Worm (Caenorhabditis elegans) whole organism, mixed stage, embryonic: ENCODE results near the gene K10D2.8.

Experiments used
- bed-3 ChIP-seq: fragments of 200-800 bp; sonication (Bioruptor generic); optimal IDR thresholded peaks from 3 replicates; lab custom pipeline; 2018; ENCODE audit warnings: mild to moderate bottlenecking, missing genetic modification characterization, moderate library complexity, missing compliant biosample characterization
- blmp-1 ChIP-seq: fragments of 150-350 bp; optimal IDR thresholded peaks from 2 replicates; lab custom pipeline; 2014; ENCODE audit warnings: missing biosample characterization, missing genetic modification characterization
- ceh-39 ChIP-seq: fragments of 150-350 bp; optimal IDR thresholded peaks from 2 replicates; lab custom pipeline; 2014; ENCODE audit warnings: missing biosample characterization, missing genetic modification characterization
- ces-1 ChIP-seq: fragments of 150-350 bp; optimal IDR thresholded peaks from 2 replicates; lab custom pipeline; 2014; ENCODE audit warnings: missing biosample characterization, missing genetic modification reagents, missing genetic modification characterization
- cnd-1 ChIP-seq: fragments of 200-800 bp; sonication (Bioruptor generic); optimal IDR thresholded peaks from 2 replicates; lab custom pipeline; 2018; ENCODE audit warnings: mild to moderate bottlenecking, missing genetic modification characterization, missing compliant biosample characterization
- drap-1 ChIP-seq: fragments of 200-800 bp; sonication (Bioruptor generic); optimal IDR thresholded peaks from 3 replicates; lab custom pipeline; 2018; ENCODE audit warnings: mild to moderate bottlenecking, missing genetic modification characterization, missing compliant biosample characterization
- elt-3 ChIP-seq: fragments of 150-350 bp; optimal IDR thresholded peaks from 2 replicates; lab custom pipeline; 2014; ENCODE audit warnings: missing biosample characterization, missing genetic modification characterization
- flh-1 ChIP-seq: fragments of 200-800 bp; sonication (Bioruptor generic); optimal IDR thresholded peaks from 2 replicates; lab custom pipeline; 2018; ENCODE audit warnings: mild to moderate bottlenecking, missing genetic modification characterization, moderate library complexity, missing compliant biosample characterization
- ham-2 ChIP-seq: fragments of 200-800 bp; sonication (Bioruptor generic); optimal IDR thresholded peaks from 2 replicates; lab custom pipeline; 2018; ENCODE audit warnings: mild to moderate bottlenecking, missing genetic modification characterization, missing compliant biosample characterization
- hlh-1 ChIP-seq: fragments of 150-350 bp; optimal IDR thresholded peaks from 2 replicates; lab custom pipeline; 2014; ENCODE audit warnings: missing biosample characterization, missing genetic modification reagents, missing genetic modification characterization
- lin-13 ChIP-seq: fragments of 150-350 bp; optimal IDR thresholded peaks from 2 replicates; lab custom pipeline; 2014; ENCODE audit warnings: missing biosample characterization, missing genetic modification characterization
- lin-32 ChIP-seq: fragments of 200-800 bp; sonication (Bioruptor generic); optimal IDR thresholded peaks from 2 replicates; lab custom pipeline; 2018; ENCODE audit warnings: mild to moderate bottlenecking, missing genetic modification characterization, missing compliant biosample characterization
- lsy-2 ChIP-seq: fragments of 150-350 bp; optimal IDR thresholded peaks from 2 replicates; lab custom pipeline; 2014; ENCODE audit warnings: missing biosample characterization, missing genetic modification characterization
- mab-5 ChIP-seq: fragments of 150-350 bp; optimal IDR thresholded peaks from 2 replicates; lab custom pipeline; 2014; ENCODE audit warnings: missing biosample characterization, missing genetic modification characterization
- mls-2 ChIP-seq: sonication (generic microtip); optimal IDR thresholded peaks from 2 replicates; lab custom pipeline; 2016; ENCODE audit warnings: mild to moderate bottlenecking, missing genetic modification characterization, moderate library complexity, missing compliant biosample characterization
- nhr-12 ChIP-seq: fragments of 150-350 bp; optimal IDR thresholded peaks from 2 replicates; lab custom pipeline; 2014; ENCODE audit warnings: missing biosample characterization, missing genetic modification characterization
- nhr-237 ChIP-seq: fragments of 150-350 bp; optimal IDR thresholded peaks from 2 replicates; lab custom pipeline; 2014; ENCODE audit warnings: missing biosample characterization, missing genetic modification characterization
- nhr-28 ChIP-seq: fragments of 150-350 bp; optimal IDR thresholded peaks from 2 replicates; lab custom pipeline; 2014; ENCODE audit warnings: missing biosample characterization, missing genetic modification characterization
- nhr-76 ChIP-seq: sonication (generic microtip); optimal IDR thresholded peaks from 2 replicates; lab custom pipeline; 2017; ENCODE audit warnings: missing biosample characterization, missing genetic modification characterization
- pha-4 ChIP-seq: fragments of 150-350 bp; optimal IDR thresholded peaks from 2 replicates; lab custom pipeline; 2018; ENCODE audit warnings: missing biosample characterization, missing genetic modification reagents, missing genetic modification characterization
- sem-2 ChIP-seq: fragments of 200-800 bp; sonication (Bioruptor generic); optimal IDR thresholded peaks from 2 replicates; lab custom pipeline; 2018; ENCODE audit warnings: mild to moderate bottlenecking, missing genetic modification characterization, missing compliant biosample characterization
- snpc-4 ChIP-seq: fragments of 150-350 bp; optimal IDR thresholded peaks from 2 replicates; lab custom pipeline; 2014; ENCODE audit warnings: missing biosample characterization, missing genetic modification characterization
- tbx-8 ChIP-seq: fragments of 200-800 bp; sonication (Bioruptor generic); optimal IDR thresholded peaks from 2 replicates; lab custom pipeline; 2018; ENCODE audit warnings: mild to moderate bottlenecking, missing genetic modification characterization, moderate library complexity, missing compliant biosample characterization
- unc-120 ChIP-seq: sonication (generic microtip); optimal IDR thresholded peaks from 2 replicates; lab custom pipeline; 2017; ENCODE audit warnings: missing genetic modification characterization, missing compliant biosample characterization; ENCODE audit not compliant: poor library complexity, severe bottlenecking
- unc-62 ChIP-seq: fragments of 150-350 bp; optimal IDR thresholded peaks from 2 replicates; lab custom pipeline; 2014; ENCODE audit warnings: missing biosample characterization, missing genetic modification reagents, missing genetic modification characterization
- zip-8 ChIP-seq: fragments of 150-350 bp; optimal IDR thresholded peaks from 2 replicates; lab custom pipeline; 2014; ENCODE audit warnings: missing biosample characterization, missing genetic modification characterization
- ztf-11 ChIP-seq: fragments of 150-350 bp; optimal IDR thresholded peaks from 2 replicates; lab custom pipeline; 2014; ENCODE audit warnings: missing biosample characterization, missing genetic modification characterization

The K10D2.8 gene

ce11 chrIII:5179166-5179565 is 9.4 kb upstream of the K10D2.8 start:
- TF ChIP-seq hlh-1 (tag; lab: Kevin White, UChicago): no peak
- no peak for TF ChIP-seq snpc-4
- TF ChIP-seq lsy-2 (tag; lab: Kevin White, UChicago): no peak
- no peak for TF ChIP-seq lin-13 (tag; lab: Kevin White, UChicago)
- TF ChIP-seq pha-4 (tag; lab: Kevin White, UChicago): no peak
- no peak for TF ChIP-seq ztf-11 (tag; lab: Kevin White, UChicago)

ce11 chrIII:5180588-5180987 is 7.9 kb upstream of the K10D2.8 start:
- TF ChIP-seq nhr-76 (no peak), unc-120 (peak; percentile 31)

ce11 chrIII:5181217-5181616 is 7.3 kb upstream of the K10D2.8 start:
- peak; percentile 42 for TF ChIP-seq zip-8 (tag; lab: Kevin White, UChicago)
- TF ChIP-seq mls-2: no peak
- TF ChIP-seq, all 35 proteins: peak for 1

ce11 chrIII:5181641-5182040 is 6.9 kb upstream of the K10D2.8 start:
- no peak for TF ChIP-seq bed-3 (GFP tag; lab: Kevin White, UChicago)

- TF ChIP-seq flh-1 (GFP tag; lab: Kevin White, UChicago) (no peak), mab-5 (tag; lab: Kevin White, UChicago) (no peak), elt-3 (tag; lab: Kevin White, UChicago) (no peak), lin-32 (GFP tag; lab: Kevin White, UChicago) (peak; percentile 89), nhr-12 (tag; lab: Kevin White, UChicago) (no peak), ces-1 (peak; percentile 62), ham-2 (GFP tag; lab: Kevin White, UChicago) (no peak), unc-62 (GFP tag; lab: Kevin White, UChicago) (peak; percentile 1), snpc-4 (no peak), cnd-1 (peak; percentile 85)
These were observed 5.2 kb upstream of the K10D2.8 start for ce11 chrIII:5183372-5183771.

ce11 chrIII:5185620-5186019 is 2.9 kb upstream of the K10D2.8 start, which contains the start of gene pup-2:
Gene pup-2 (plus strand): TSS chrIII:5185920.
- no peak for TF ChIP-seq ham-2 (GFP tag; lab: Kevin White, UChicago)
- TF ChIP-seq zip-8 (tag; lab: Kevin White, UChicago): no peak
- no peak for TF ChIP-seq tbx-8
- TF ChIP-seq sem-2 (GFP tag; lab: Kevin White, UChicago): no peak
- no peak for TF ChIP-seq lin-13 (tag; lab: Kevin White, UChicago)
- no peak for TF ChIP-seq blmp-1 (tag; lab: Kevin White, UChicago)
- no peak for TF ChIP-seq nhr-237
- no peak for TF ChIP-seq drap-1 (GFP tag; lab: Kevin White, UChicago)

- TF ChIP-seq ztf-11 (tag; lab: Kevin White, UChicago) (no peak), pha-4 (tag; lab: Kevin White, UChicago) (no peak), nhr-28 (tag; lab: Kevin White, UChicago) (no peak), nhr-12 (tag; lab: Kevin White, UChicago) (no peak), flh-1 (GFP tag; lab: Kevin White, UChicago) (no peak), ceh-39 (tag; lab: Kevin White, UChicago) (no peak)
- TF ChIP-seq, all 35 proteins: peak for 0
These were observed 1.7 kb downstream of the K10D2.8 start for ce11 chrIII:5190179-5190578.

ce11 chrIII:5190671-5191174 is 2.2 kb downstream of the K10D2.8 start, which contains the start of gene hira-1:
Gene hira-1 (plus strand): TSS chrIII:5191124.
- TF ChIP-seq ces-1 (peak; percentile 68), nhr-237 (no peak)
- TF ChIP-seq, all 35 proteins: peak for 1
